Fruit fly (Drosophila melanogaster) whole organism, wandering third instar larva: ENCODE measurements around the gene Cbp20.

Experiments
- Abd-B ChIP-seq: fragments of >200 bp; optimal IDR thresholded peaks from 2 replicates; lab custom pipeline; 2017; ENCODE audit warnings: missing biosample characterization, missing genetic modification characterization
- CG32264 ChIP-seq: fragments of 200-800 bp; sonication (Bioruptor generic); optimal IDR thresholded peaks from 2 replicates; lab custom pipeline; 2016; ENCODE audit warnings: missing biosample characterization, missing genetic modification characterization
- CG9705 ChIP-seq: fragments of 200-800 bp; sonication (Bioruptor generic); optimal IDR thresholded peaks from 2 replicates; lab custom pipeline; 2018; ENCODE audit warnings: missing biosample characterization, mild to moderate bottlenecking, missing genetic modification characterization
- CrebA ChIP-seq: fragments of 200-800 bp; sonication (Bioruptor generic); optimal IDR thresholded peaks from 2 replicates; lab custom pipeline; 2016; ENCODE audit warnings: missing biosample characterization, mild to moderate bottlenecking, missing genetic modification characterization, borderline replicate concordance
- Dif ChIP-seq: fragments of 200-275, 200-300 bp; sonication (Bioruptor generic); optimal IDR thresholded peaks from 2 replicates; lab custom pipeline; 2018; ENCODE audit warnings: missing biosample characterization, missing genetic modification characterization; ENCODE audit not compliant: partially characterized antibody
- GATAd ChIP-seq: sonication (Bioruptor generic); optimal IDR thresholded peaks from 2 replicates; lab custom pipeline; 2016; ENCODE audit warnings: missing biosample characterization, missing genetic modification characterization
- HLH106 ChIP-seq: fragments of 200-800 bp; optimal IDR thresholded peaks from 3 replicates; lab custom pipeline; 2019; ENCODE audit warnings: missing biosample characterization, mild to moderate bottlenecking, missing genetic modification characterization, moderate library complexity
- Hnf4 ChIP-seq: fragments of 200-800 bp; sonication (Bioruptor generic); optimal IDR thresholded peaks from 2 replicates; lab custom pipeline; 2016; ENCODE audit warnings: missing biosample characterization, mild to moderate bottlenecking, missing genetic modification characterization
- Hr78 ChIP-seq: fragments of >200 bp; optimal IDR thresholded peaks from 2 replicates; lab custom pipeline; 2017; ENCODE audit warnings: missing biosample characterization, missing genetic modification characterization
- Hr83 ChIP-seq: fragments of 200-300 bp; sonication (Bioruptor generic); optimal IDR thresholded peaks from 2 replicates; lab custom pipeline; 2016; ENCODE audit warnings: missing biosample characterization, mild to moderate bottlenecking, missing genetic modification characterization, moderate library complexity; ENCODE audit not compliant: poor library complexity, severe bottlenecking
- Jra ChIP-seq: sonication (Bioruptor generic); optimal IDR thresholded peaks from 2 replicates; lab custom pipeline; 2016; ENCODE audit warnings: missing biosample characterization, missing genetic modification characterization
- Mio ChIP-seq: sonication (Bioruptor generic); optimal IDR thresholded peaks from 2 replicates; lab custom pipeline; 2016; ENCODE audit warnings: missing biosample characterization, missing genetic modification characterization
- Myc ChIP-seq: fragments of >200 bp; optimal IDR thresholded peaks from 2 replicates; lab custom pipeline; 2017
- N ChIP-seq: fragments of >200 bp; optimal IDR thresholded peaks from 2 replicates; lab custom pipeline; 2018; ENCODE audit warnings: missing biosample characterization, missing external identifiers, missing genetic modification characterization
- OdsH ChIP-seq: fragments of 200-800 bp; sonication (Bioruptor generic); optimal IDR thresholded peaks from 2 replicates; lab custom pipeline; 2016; ENCODE audit warnings: missing biosample characterization, mild to moderate bottlenecking, missing genetic modification characterization
- Rel ChIP-seq, 2 experiments: fragments of 200-800 bp; sonication (Bioruptor generic) in 1 of 2; optimal IDR thresholded peaks; 2 replicates in 1 of 2; 3 replicates in 1 of 2; lab custom pipeline; 2016 to 2019; ENCODE audit warnings: mild to moderate bottlenecking in 2 of 2, missing biosample characterization in 2 of 2, missing genetic modification characterization in 2 of 2, moderate library complexity in 1 of 2
- Sp1 ChIP-seq: fragments of 200-800 bp; sonication (Bioruptor generic); optimal IDR thresholded peaks from 3 replicates; lab custom pipeline; 2019; ENCODE audit warnings: missing biosample characterization, mild to moderate bottlenecking, missing genetic modification characterization, moderate library complexity
- Vsx2 ChIP-seq: fragments of 200-300, 225-300 bp; sonication (Bioruptor generic); optimal IDR thresholded peaks from 2 replicates; lab custom pipeline; 2018; ENCODE audit warnings: missing biosample characterization, missing genetic modification characterization; ENCODE audit not compliant: partially characterized antibody
- br ChIP-seq: fragments of 200-800 bp; sonication (Bioruptor generic); optimal IDR thresholded peaks from 2 replicates; lab custom pipeline; 2016; ENCODE audit warnings: missing biosample characterization, missing genetic modification characterization
- brk ChIP-seq: fragments of 200-800 bp; sonication (Bioruptor generic); optimal IDR thresholded peaks from 2 replicates; lab custom pipeline; 2016; ENCODE audit warnings: missing biosample characterization, mild to moderate bottlenecking, missing genetic modification characterization
- dl ChIP-seq, 2 experiments: fragments of 175-275, 200-275 bp in 1 of 2; fragments of 200-275 bp in 1 of 2; sonication (Bioruptor generic); optimal IDR thresholded peaks; lab custom pipeline; 2018; ENCODE audit warnings: mild to moderate bottlenecking in 2 of 2, missing biosample characterization in 2 of 2, missing genetic modification characterization in 2 of 2, moderate library complexity in 2 of 2; ENCODE audit not compliant: partially characterized antibody in 2 of 2, insufficient read depth in 1 of 2
- dmrt93B ChIP-seq: fragments of 200-800 bp; sonication (Bioruptor generic); optimal IDR thresholded peaks from 2 replicates; lab custom pipeline; 2018; ENCODE audit warnings: missing biosample characterization, mild to moderate bottlenecking, missing genetic modification characterization
- dsf ChIP-seq: sonication (Bioruptor generic); optimal IDR thresholded peaks from 2 replicates; lab custom pipeline; 2016; ENCODE audit warnings: missing biosample characterization, missing genetic modification characterization, borderline replicate concordance
- ey ChIP-seq: fragments of 200-800 bp; sonication (Bioruptor generic); optimal IDR thresholded peaks from 2 replicates; lab custom pipeline; 2016; ENCODE audit warnings: missing biosample characterization, missing genetic modification characterization
- foxo ChIP-seq, 2 experiments: fragments of 200-800 bp; sonication (Bioruptor generic); optimal IDR thresholded peaks; 2 replicates in 1 of 2; 3 replicates in 1 of 2; lab custom pipeline; 2016 to 2017; ENCODE audit warnings: missing biosample characterization in 2 of 2, missing genetic modification characterization in 2 of 2
- fru ChIP-seq: fragments of 200-800 bp; sonication (Bioruptor generic); optimal IDR thresholded peaks from 3 replicates; lab custom pipeline; 2016; ENCODE audit warnings: missing biosample characterization, mild to moderate bottlenecking, missing genetic modification characterization
- h ChIP-seq: fragments of 200-800 bp; sonication (Bioruptor generic); optimal IDR thresholded peaks from 3 replicates; lab custom pipeline; 2016; ENCODE audit warnings: missing biosample characterization, mild to moderate bottlenecking, missing genetic modification characterization
- jim ChIP-seq: fragments of 175-275, 200-325 bp; sonication (Bioruptor generic); optimal IDR thresholded peaks from 2 replicates; lab custom pipeline; 2016; ENCODE audit warnings: missing biosample characterization, mild to moderate bottlenecking, missing genetic modification characterization
- lola ChIP-seq: fragments of >200 bp; optimal IDR thresholded peaks from 2 replicates; lab custom pipeline; 2017; ENCODE audit warnings: missing biosample characterization, missing genetic modification characterization
- pan ChIP-seq: fragments of >200 bp; optimal IDR thresholded peaks from 2 replicates; lab custom pipeline; 2017
- psq ChIP-seq: fragments of 200-800 bp; sonication (Bioruptor generic); optimal IDR thresholded peaks from 3 replicates; lab custom pipeline; 2017; ENCODE audit warnings: missing biosample characterization, mild to moderate bottlenecking, missing genetic modification characterization, moderate library complexity
- rgr ChIP-seq: fragments of 200-800 bp; sonication (Bioruptor generic); optimal IDR thresholded peaks from 3 replicates; lab custom pipeline; 2016; ENCODE audit warnings: missing biosample characterization, mild to moderate bottlenecking, missing genetic modification characterization
- sage ChIP-seq: fragments of 200-800 bp; sonication (Bioruptor generic); optimal IDR thresholded peaks from 2 replicates; lab custom pipeline; 2016; ENCODE audit warnings: missing biosample characterization, mild to moderate bottlenecking, missing genetic modification characterization
- sv ChIP-seq: fragments of 200-800 bp; sonication (Bioruptor generic); optimal IDR thresholded peaks from 3 replicates; lab custom pipeline; 2016; ENCODE audit warnings: missing biosample characterization, missing genetic modification characterization
- tai ChIP-seq: sonication (Bioruptor generic); optimal IDR thresholded peaks from 2 replicates; lab custom pipeline; 2016; ENCODE audit warnings: missing biosample characterization, missing genetic modification characterization
- usp ChIP-seq: fragments of >200 bp; optimal IDR thresholded peaks from 2 replicates; lab custom pipeline; 2017; ENCODE audit warnings: missing biosample characterization, missing genetic modification characterization
- woc ChIP-seq: sonication (Bioruptor generic); optimal IDR thresholded peaks from 2 replicates; lab custom pipeline; 2016; ENCODE audit warnings: missing biosample characterization, mild to moderate bottlenecking, missing genetic modification characterization

Cbp20 gene

DNA sequence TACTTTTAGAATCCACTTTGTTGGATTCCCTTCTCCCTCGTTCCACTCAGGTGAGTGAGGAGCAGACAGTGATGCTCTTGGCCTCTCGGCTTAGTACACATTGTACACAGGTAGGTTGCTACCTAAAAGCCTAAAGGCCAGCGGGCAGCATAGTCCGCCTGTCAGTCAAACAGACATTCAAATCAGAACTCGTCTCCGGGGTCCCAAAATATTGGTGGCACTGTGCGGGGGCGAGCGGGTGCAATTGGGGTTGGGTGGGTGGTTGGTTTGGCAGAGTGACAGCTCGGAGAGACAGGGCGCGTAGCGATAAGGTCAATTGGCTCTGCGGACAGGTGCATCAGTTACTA lies 33.3 kb downstream of the Cbp20 start:
- no peak for TF ChIP-seq OdsH (GFP tag; lab: Kevin White, UChicago)
- peak; percentile 34 for TF ChIP-seq woc
- TF ChIP-seq, all 38 proteins: peak for 1

DNA sequence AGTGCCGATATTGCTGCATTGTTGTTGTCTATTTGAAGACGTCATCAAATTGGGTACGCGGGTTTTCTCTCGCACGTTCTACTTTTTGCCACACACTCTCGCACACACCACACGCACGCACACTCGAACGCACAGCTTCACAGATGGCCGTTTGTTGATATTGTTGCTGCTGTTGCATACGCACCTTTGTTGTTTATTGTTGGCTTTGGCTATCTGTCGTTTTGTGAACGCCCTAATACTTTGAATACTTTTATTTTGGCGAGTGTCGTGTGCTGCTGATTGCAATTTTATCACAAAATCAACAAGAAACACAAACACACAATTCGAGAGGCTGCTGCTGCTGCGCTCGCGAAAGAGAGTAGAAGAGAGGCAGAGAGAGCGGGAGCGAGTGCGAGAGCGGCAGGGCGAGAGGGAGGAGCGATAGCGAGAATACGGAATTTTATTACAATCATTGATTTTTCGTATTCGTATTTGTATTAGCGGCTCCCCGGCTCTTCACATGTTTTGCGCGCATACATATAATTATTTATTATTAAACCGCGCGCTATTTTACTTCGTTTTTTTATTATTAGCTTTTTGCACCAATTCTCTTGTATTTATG lies 34.2 kb downstream of the Cbp20 start:
- TF ChIP-seq lola (GFP tag; lab: Kevin White, UChicago) (no peak), pan (lab: Kevin White, UChicago) (no peak), sv (GFP tag; lab: Kevin White, UChicago) (no peak), CG9705 (GFP tag; lab: Kevin White, UChicago) (no peak), Rel (GFP tag; optimal IDR thresholded peaks at IDR 0.05; lab: Kevin White, UChicago) (peak; percentile 80), Rel (tag; optimal IDR thresholded peaks at IDR 0.05; lab: Kevin White, UChicago) (no peak), N (GFP tag; lab: Kevin White, UChicago) (peak; percentile 28), psq (GFP tag; lab: Kevin White, UChicago) (no peak), rgr (GFP tag; lab: Kevin White, UChicago) (peak; percentile 63), Jra (GFP tag; lab: Kevin White, UChicago) (peak; percentile 63), Abd-B (GFP tag; lab: Kevin White, UChicago) (no peak), Mio (GFP tag; lab: Kevin White, UChicago) (no peak), br (peak; percentile 57), sage (GFP tag; lab: Kevin White, UChicago) (peak; percentile 65), fru (GFP tag; lab: Kevin White, UChicago) (peak; percentile 66), jim (GFP tag; lab: Kevin White, UChicago) (no peak), CG32264 (GFP tag; lab: Kevin White, UChicago) (peak; percentile 8), brk (GFP tag; lab: Kevin White, UChicago) (peak; percentile 83), GATAd (no peak), HLH106 (tag; lab: Kevin White, UChicago) (peak; percentile 10), Hnf4 (GFP tag; lab: Kevin White, UChicago) (peak; percentile 38), Hr78 (GFP tag; lab: Kevin White, UChicago) (no peak), OdsH (GFP tag; lab: Kevin White, UChicago) (peak; percentile 52), Sp1 (peak; percentile 54), CrebA (GFP tag; lab: Kevin White, UChicago) (no peak), Vsx2 (GFP tag; lab: Kevin White, UChicago) (peak; percentile 96), dmrt93B (GFP tag; lab: Kevin White, UChicago) (no peak), usp (GFP tag; lab: Kevin White, UChicago) (no peak), Hr83 (GFP tag; lab: Kevin White, UChicago) (peak; percentile 69), Myc (lab: Kevin White, UChicago) (no peak), tai (GFP tag; lab: Kevin White, UChicago) (no peak), foxo (GFP tag; optimal IDR thresholded peaks at IDR 0.05; lab: Kevin White, UChicago) (peak; percentile 37 to 76), dsf (GFP tag; lab: Kevin White, UChicago) (peak; percentile 64), Dif (GFP tag; lab: Kevin White, UChicago) (peak; percentile 99), h (GFP tag; lab: Kevin White, UChicago) (peak; percentile 80), ey (GFP tag; lab: Kevin White, UChicago) (no peak), dl (GFP tag; optimal IDR thresholded peaks at IDR 0.05; lab: Kevin White, UChicago; ENCODE audit: insufficient read depth in 1 of 2, partially characterized antibody in 2 of 2) (peak; percentile 95 to 98)
